Worm (Caenorhabditis elegans) whole organism, late embryonic: Measurements from ENCODE around the gene ndua-1.

Source experiments
- C08G9.2 ChIP-seq: sonication (generic microtip); optimal IDR thresholded peaks from 2 replicates; lab custom pipeline; 2016; ENCODE audit warnings: mild to moderate bottlenecking, missing genetic modification characterization, moderate library complexity, missing compliant biosample characterization
- C38D4.7 ChIP-seq: fragments of 200-800 bp; sonication (Bioruptor generic); optimal IDR thresholded peaks from 2 replicates; lab custom pipeline; 2018; ENCODE audit warnings: mild to moderate bottlenecking, missing genetic modification characterization, moderate library complexity, missing compliant biosample characterization
- F13H6.1 ChIP-seq: sonication (generic microtip); optimal IDR thresholded peaks from 2 replicates; lab custom pipeline; 2016; ENCODE audit warnings: missing genetic modification characterization, missing compliant biosample characterization
- K02D7.2 ChIP-seq: sonication (generic microtip); optimal IDR thresholded peaks from 2 replicates; lab custom pipeline; 2017; ENCODE audit warnings: mild to moderate bottlenecking, missing genetic modification characterization, missing compliant biosample characterization
- K09A11.1 ChIP-seq: sonication (generic microtip); optimal IDR thresholded peaks from 2 replicates; lab custom pipeline; 2017; ENCODE audit warnings: antibody characterized with exemption, mild to moderate bottlenecking, missing genetic modification characterization, missing compliant biosample characterization; ENCODE audit not compliant: insufficient read depth
- T23F11.4 ChIP-seq: fragments of 200-800 bp; sonication (Bioruptor generic); optimal IDR thresholded peaks from 2 replicates; lab custom pipeline; 2018; ENCODE audit warnings: mild to moderate bottlenecking, missing genetic modification characterization, missing compliant biosample characterization
- ahr-1 ChIP-seq: sonication (generic microtip); optimal IDR thresholded peaks from 2 replicates; lab custom pipeline; 2016; ENCODE audit warnings: missing genetic modification characterization, missing compliant biosample characterization
- ama-1 ChIP-seq: fragments of 150-350 bp; optimal IDR thresholded peaks from 2 replicates; lab custom pipeline; 2014
- ceh-14 ChIP-seq: sonication (generic microtip); optimal IDR thresholded peaks from 2 replicates; lab custom pipeline; 2016; ENCODE audit warnings: missing genotype, missing genetic modification characterization, missing compliant biosample characterization
- ceh-18 ChIP-seq: sonication (generic microtip); optimal IDR thresholded peaks from 2 replicates; lab custom pipeline; 2016; ENCODE audit warnings: missing genetic modification characterization, missing compliant biosample characterization
- ceh-19 ChIP-seq: fragments of 200-800 bp; sonication (Bioruptor generic); optimal IDR thresholded peaks from 2 replicates; lab custom pipeline; 2018; ENCODE audit warnings: mild to moderate bottlenecking, missing genetic modification characterization, missing compliant biosample characterization
- ceh-22 ChIP-seq: sonication (generic microtip); optimal IDR thresholded peaks from 2 replicates; lab custom pipeline; 2017; ENCODE audit warnings: missing biosample characterization, missing genetic modification characterization
- ceh-24 ChIP-seq: sonication (generic microtip); optimal IDR thresholded peaks from 2 replicates; lab custom pipeline; 2016; ENCODE audit warnings: mild to moderate bottlenecking, missing genetic modification characterization, missing compliant biosample characterization
- ceh-31 ChIP-seq: sonication (generic microtip); optimal IDR thresholded peaks from 2 replicates; lab custom pipeline; 2016; ENCODE audit warnings: missing genetic modification characterization, missing compliant biosample characterization
- ceh-34 ChIP-seq: sonication (generic microtip); optimal IDR thresholded peaks from 2 replicates; lab custom pipeline; 2016; ENCODE audit warnings: mild to moderate bottlenecking, missing genetic modification characterization, missing compliant biosample characterization
- ceh-48 ChIP-seq: sonication (generic microtip); optimal IDR thresholded peaks from 2 replicates; lab custom pipeline; 2016; ENCODE audit warnings: missing genetic modification characterization, inconsistent platforms, missing compliant biosample characterization
- che-1 ChIP-seq: sonication (generic microtip); optimal IDR thresholded peaks from 2 replicates; lab custom pipeline; 2016; ENCODE audit warnings: mild to moderate bottlenecking, missing genetic modification characterization, missing compliant biosample characterization
- elt-2 ChIP-seq: sonication (generic microtip); optimal IDR thresholded peaks from 2 replicates; lab custom pipeline; 2016; ENCODE audit warnings: missing genetic modification reagents, missing genetic modification characterization, missing compliant biosample characterization
- elt-4 ChIP-seq: sonication (generic microtip); optimal IDR thresholded peaks from 2 replicates; lab custom pipeline; 2016; ENCODE audit warnings: missing genetic modification characterization, missing compliant biosample characterization
- ets-4 ChIP-seq: sonication (generic microtip); optimal IDR thresholded peaks from 2 replicates; lab custom pipeline; 2016; ENCODE audit warnings: missing genetic modification characterization, missing compliant biosample characterization
- eyg-1 ChIP-seq: sonication (generic microtip); optimal IDR thresholded peaks from 2 replicates; lab custom pipeline; 2016; ENCODE audit warnings: missing genotype, missing genetic modification characterization, missing compliant biosample characterization
- fax-1 ChIP-seq: sonication (generic microtip); optimal IDR thresholded peaks from 2 replicates; lab custom pipeline; 2016; ENCODE audit warnings: missing genotype, missing genetic modification characterization, missing compliant biosample characterization
- fkh-10 ChIP-seq: fragments of 150-350 bp; optimal IDR thresholded peaks from 2 replicates; lab custom pipeline; 2014; ENCODE audit warnings: missing biosample characterization, missing genetic modification reagents, missing genetic modification characterization
- gmeb-2 ChIP-seq: sonication (generic microtip); optimal IDR thresholded peaks from 2 replicates; lab custom pipeline; 2016; ENCODE audit warnings: missing genetic modification characterization, inconsistent platforms, missing compliant biosample characterization
- hlh-13 ChIP-seq: fragments of 200-800 bp; sonication (Bioruptor generic); optimal IDR thresholded peaks from 2 replicates; lab custom pipeline; 2018; ENCODE audit warnings: mild to moderate bottlenecking, missing genetic modification characterization, missing compliant biosample characterization
- hlh-15 ChIP-seq: sonication (generic microtip); optimal IDR thresholded peaks from 2 replicates; lab custom pipeline; 2016; ENCODE audit warnings: missing genetic modification characterization, missing compliant biosample characterization
- hlh-30 ChIP-seq: sonication (generic microtip); optimal IDR thresholded peaks from 2 replicates; lab custom pipeline; 2017; ENCODE audit warnings: antibody characterized with exemption, missing genetic modification characterization, missing compliant biosample characterization; ENCODE audit not compliant: insufficient read depth
- hlh-6 ChIP-seq: sonication (generic microtip); optimal IDR thresholded peaks from 2 replicates; lab custom pipeline; 2016; ENCODE audit warnings: missing genotype, missing genetic modification characterization, missing compliant biosample characterization
- npax-4 ChIP-seq: sonication (generic microtip); optimal IDR thresholded peaks from 2 replicates; lab custom pipeline; 2016; ENCODE audit warnings: missing genetic modification characterization, missing compliant biosample characterization
- pat-9 ChIP-seq: fragments of 200-800 bp; sonication (Bioruptor generic); optimal IDR thresholded peaks from 2 replicates; lab custom pipeline; 2018; ENCODE audit warnings: mild to moderate bottlenecking, missing genetic modification characterization, moderate library complexity, missing compliant biosample characterization
- pha-4 ChIP-seq: fragments of 150-350 bp; optimal IDR thresholded peaks from 2 replicates; lab custom pipeline; 2018; ENCODE audit warnings: missing biosample characterization, missing genetic modification reagents, missing genetic modification characterization
- pros-1 ChIP-seq: fragments of 150-350 bp; optimal IDR thresholded peaks from 2 replicates; lab custom pipeline; 2014; ENCODE audit warnings: missing biosample characterization, missing genetic modification reagents, missing genetic modification characterization
- ref-2 ChIP-seq: sonication (generic microtip); optimal IDR thresholded peaks from 2 replicates; lab custom pipeline; 2016; ENCODE audit warnings: missing genetic modification characterization, missing compliant biosample characterization
- rnt-1 ChIP-seq: sonication (generic microtip); optimal IDR thresholded peaks from 2 replicates; lab custom pipeline; 2016; ENCODE audit warnings: missing genetic modification characterization, missing compliant biosample characterization
- sdc-2 ChIP-seq: sonication (generic microtip); optimal IDR thresholded peaks from 2 replicates; lab custom pipeline; 2016; ENCODE audit warnings: missing genotype, missing genetic modification characterization, missing compliant biosample characterization
- sox-2 ChIP-seq: fragments of 200-800 bp; sonication (Bioruptor generic); IDR thresholded peaks from 2 replicates; pipeline ENCODE4 v1.3.6; 2022; ENCODE audit warnings: missing genetic modification reagents, missing genetic modification characterization, missing compliant biosample characterization
- tbx-7 ChIP-seq: sonication (generic microtip); optimal IDR thresholded peaks from 2 replicates; lab custom pipeline; 2016; ENCODE audit warnings: missing genotype, missing genetic modification characterization, missing compliant biosample characterization
- unc-42 ChIP-seq: sonication (generic microtip); optimal IDR thresholded peaks from 2 replicates; lab custom pipeline; 2016; ENCODE audit warnings: missing genotype, missing genetic modification characterization, missing compliant biosample characterization
- ztf-16 ChIP-seq: sonication (generic microtip); optimal IDR thresholded peaks from 2 replicates; lab custom pipeline; 2017; ENCODE audit warnings: missing genetic modification characterization, missing compliant biosample characterization

The ndua-1 gene

ce11 chrV:20815842-20816241, 35.9 kb downstream of the ndua-1 start, which contains the start of gene sshk-1:
Gene sshk-1, plus strand, starts transcription at chrV:20816142.
- no peak for TF ChIP-seq che-1 (tag; lab: Kevin White, UChicago)
- no peak for TF ChIP-seq pha-4 (tag; lab: Kevin White, UChicago)
- no peak for TF ChIP-seq ama-1 (lab: Kevin White, UChicago)
- TF ChIP-seq C08G9.2 (tag; lab: Kevin White, UChicago), result no peak
- no peak for TF ChIP-seq npax-4 (tag; lab: Kevin White, UChicago)
- no peak for TF ChIP-seq ceh-22
- no peak for TF ChIP-seq C38D4.7 (GFP tag; lab: Kevin White, UChicago)
- no peak for TF ChIP-seq ceh-48 (tag; lab: Kevin White, UChicago)
- no peak for TF ChIP-seq tbx-7 (tag; lab: Kevin White, UChicago)
- no peak for TF ChIP-seq ref-2 (tag; lab: Kevin White, UChicago)
- TF ChIP-seq ahr-1, result no peak

- TF ChIP-seq K02D7.2 (tag; lab: Kevin White, UChicago) (no peak), F13H6.1 (no peak), hlh-30 (tag; lab: Kevin White, UChicago) (no peak), C38D4.7 (GFP tag; lab: Kevin White, UChicago) (no peak), gmeb-2 (no peak), npax-4 (tag; lab: Kevin White, UChicago) (no peak), sox-2 (GFP tag; lab: Robert Waterston, UW) (no peak), sdc-2 (tag; lab: Kevin White, UChicago) (no peak)
Observed at ce11 chrV:20814424-20814823, 37.3 kb downstream of the ndua-1 start, which contains the start of gene Y44A6D.7. Gene Y44A6D.7, plus strand, starts transcription at chrV:20814724.

ce11 chrV:20813646-20814045, 38.1 kb downstream of the ndua-1 start:
- no peak for TF ChIP-seq K09A11.1 (tag; lab: Kevin White, UChicago)
- TF ChIP-seq ets-4 (tag; lab: Kevin White, UChicago), result no peak
- peak; percentile 18 for TF ChIP-seq unc-42 (tag; lab: Kevin White, UChicago)
- TF ChIP-seq eyg-1, result no peak

ce11 chrV:20807038-20807437, 44.7 kb downstream of the ndua-1 start, which contains the start of gene Y44A6D.6:
Gene Y44A6D.6, plus strand, starts transcription at chrV:20807338.
- TF ChIP-seq elt-2 (tag; lab: Kevin White, UChicago) (no peak), ceh-19 (GFP tag; lab: Kevin White, UChicago) (no peak), ceh-18 (tag; lab: Kevin White, UChicago) (no peak), fax-1 (tag; lab: Kevin White, UChicago) (no peak), hlh-6 (tag; lab: Kevin White, UChicago) (no peak), hlh-15 (tag; lab: Kevin White, UChicago) (no peak), ceh-14 (tag; lab: Kevin White, UChicago) (no peak), pat-9 (no peak), ref-2 (tag; lab: Kevin White, UChicago) (no peak)

- TF ChIP-seq pha-4 (tag; lab: Kevin White, UChicago) (no peak), hlh-15 (tag; lab: Kevin White, UChicago) (no peak), npax-4 (tag; lab: Kevin White, UChicago) (no peak), unc-42 (tag; lab: Kevin White, UChicago) (no peak), rnt-1 (tag; lab: Kevin White, UChicago) (no peak), ztf-16 (tag; lab: Kevin White, UChicago) (no peak), sdc-2 (tag; lab: Kevin White, UChicago) (no peak), fkh-10 (no peak), elt-4 (tag; lab: Kevin White, UChicago) (no peak), che-1 (tag; lab: Kevin White, UChicago) (no peak), ahr-1 (no peak), hlh-13 (GFP tag; lab: Kevin White, UChicago) (no peak), ceh-31 (no peak), pat-9 (no peak), hlh-6 (tag; lab: Kevin White, UChicago) (no peak), ceh-34 (tag; lab: Kevin White, UChicago) (no peak), pros-1 (tag; lab: Kevin White, UChicago) (no peak), ama-1 (lab: Kevin White, UChicago) (no peak), T23F11.4 (no peak), ceh-24 (tag; lab: Kevin White, UChicago) (no peak)
Observed at ce11 chrV:20802906-20803305, 48.8 kb downstream of the ndua-1 start, which contains the start of gene Y44A6D.5. Gene Y44A6D.5, minus strand, starts transcription at chrV:20803006.
